Fruit fly (Drosophila melanogaster): ENCODE measurements around the gene CG2991.

Gene CG2991

DNA sequence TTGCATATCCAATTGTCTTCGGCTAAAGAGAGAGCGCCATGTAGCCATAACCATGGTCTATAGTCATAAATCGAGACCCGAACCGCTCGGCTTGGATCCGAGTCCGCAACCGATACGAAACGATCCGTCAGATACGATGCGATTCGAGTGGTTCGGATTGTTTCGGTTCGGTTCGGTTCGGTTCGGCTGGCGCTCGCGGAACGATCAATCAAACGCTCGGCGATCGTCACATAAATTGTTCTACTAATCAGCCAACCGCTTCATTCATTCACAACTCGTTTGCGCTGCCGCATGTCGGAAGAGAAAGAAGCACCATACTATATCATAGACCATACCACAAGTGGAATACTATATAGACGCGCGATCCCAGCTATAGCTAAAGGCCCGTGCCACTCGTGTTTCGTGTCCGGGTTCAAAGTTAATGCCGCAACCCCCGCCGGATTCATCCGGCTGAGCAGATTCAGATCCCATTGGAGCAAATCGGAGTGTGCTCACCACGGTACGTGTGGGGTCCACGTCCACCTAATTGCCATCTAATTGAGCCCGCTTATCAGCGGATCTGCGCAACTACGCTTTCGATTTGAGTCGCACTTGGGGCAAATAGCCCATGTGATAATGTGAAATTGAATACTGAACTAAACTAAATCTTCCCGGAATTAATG lies 48.8 kb upstream of the CG2991 start:
- TF ChIP-seq CG6175 (GFP tag; IDR thresholded peaks at IDR 0.05) = 0 out of 3 replicates have a peak, but pooled peaks have one; percentile 15
- TF ChIP-seq CG11695 (GFP tag; IDR thresholded peaks at IDR 0.05) = no peak
- no peak for TF ChIP-seq az2 (GFP tag; optimal IDR thresholded peaks at IDR 0.05)
- peak; percentile 73 for TF ChIP-seq cad (GFP tag; optimal IDR thresholded peaks at IDR 0.05)
- no peak for TF ChIP-seq sob (GFP tag; IDR thresholded peaks at IDR 0.05)
- TF ChIP-seq CG31224 (GFP tag; IDR thresholded peaks at IDR 0.05) = no peak
- TF ChIP-seq CG12071 (GFP tag; optimal IDR thresholded peaks at IDR 0.05) = no peak
- no peak for TF ChIP-seq CG3726 (GFP tag; IDR thresholded peaks at IDR 0.05)
- no peak for TF ChIP-seq Hr39 (optimal IDR thresholded peaks at IDR 0.05)
- TF ChIP-seq CG14014 (GFP tag; IDR thresholded peaks at IDR 0.05) = no peak
- no peak for TF ChIP-seq gro (GFP tag; optimal IDR thresholded peaks at IDR 0.05)
- no peak for TF ChIP-seq Elba2 (GFP tag; optimal IDR thresholded peaks at IDR 0.05)
- no peak for TF ChIP-seq Neu2 (GFP tag; optimal IDR thresholded peaks at IDR 0.05; ENCODE audit: borderline replicate concordance)
- no peak for TF ChIP-seq fd64A (GFP tag; optimal IDR thresholded peaks at IDR 0.05)
- TF ChIP-seq CG34422 (GFP tag; IDR thresholded peaks at IDR 0.05) = no peak
- TF ChIP-seq Ssrp (tag; optimal IDR thresholded peaks at IDR 0.05) = no peak
- TF ChIP-seq Pdp1 (GFP tag; optimal IDR thresholded peaks at IDR 0.05) = peak in 1 of 2 experiments; percentile 33
- 0 out of 3 replicates have a peak, but pooled peaks have one; percentile 25 for TF ChIP-seq CG6791 (GFP tag; IDR thresholded peaks at IDR 0.05; ENCODE audit: partially characterized antibody)
- TF ChIP-seq Mrtf (GFP tag; IDR thresholded peaks at IDR 0.05) = no peak
- no peak for TF ChIP-seq Gsc (GFP tag; IDR thresholded peaks at IDR 0.05)
- TF ChIP-seq Med (GFP tag) = peak; percentile 58
- no peak for TF ChIP-seq Doc2 (GFP tag; IDR thresholded peaks at IDR 0.05)
- no peak for TF ChIP-seq Adf1 (GFP tag; IDR thresholded peaks at IDR 0.05)
- no peak for TF ChIP-seq ci (GFP tag; IDR thresholded peaks at IDR 0.05)
- TF ChIP-seq CG7745 (tag; optimal IDR thresholded peaks at IDR 0.05) = no peak
- 0 out of 4 replicates have a peak, but pooled peaks have one; percentile 43 for TF ChIP-seq chinmo (GFP tag; IDR thresholded peaks at IDR 0.05; ENCODE audit: partially characterized antibody)
- TF ChIP-seq so (GFP tag; IDR thresholded peaks at IDR 0.05) = no peak
- TF ChIP-seq Oli (tag; optimal IDR thresholded peaks at IDR 0.05) = no peak
- no peak for TF ChIP-seq Dip3 (GFP tag; optimal IDR thresholded peaks at IDR 0.05)
- TF ChIP-seq dan (GFP tag; IDR thresholded peaks at IDR 0.05) = no peak
- no peak for TF ChIP-seq CG15479 (GFP tag; optimal IDR thresholded peaks at IDR 0.05)
- no peak for TF ChIP-seq zfh1 (GFP tag; IDR thresholded peaks at IDR 0.05)
- TF ChIP-seq CG14050 (GFP tag; IDR thresholded peaks at IDR 0.05) = peak; percentile 56; the same call in 2 of the 3 replicates
- TF ChIP-seq p53 (GFP tag; optimal IDR thresholded peaks at IDR 0.05) = no peak
- no peak for TF ChIP-seq CG30020 (tag; optimal IDR thresholded peaks at IDR 0.05)
- no peak for TF ChIP-seq Atf-2 (GFP tag; optimal IDR thresholded peaks at IDR 0.05)
- no peak for TF ChIP-seq stwl (tag; optimal IDR thresholded peaks at IDR 0.05)
- TF ChIP-seq CG10267 (tag; optimal IDR thresholded peaks at IDR 0.05) = no peak
- no peak for TF ChIP-seq chn (GFP tag; optimal IDR thresholded peaks at IDR 0.05)
- no peak for TF ChIP-seq Eip74EF (GFP tag; optimal IDR thresholded peaks at IDR 0.05)
- TF ChIP-seq ken (GFP tag; IDR thresholded peaks at IDR 0.05) = no peak
- TF ChIP-seq CG12659 (GFP tag; optimal IDR thresholded peaks at IDR 0.05) = no peak
- TF ChIP-seq oc (tag; optimal IDR thresholded peaks at IDR 0.05) = no peak
- no peak for TF ChIP-seq Trl (optimal IDR thresholded peaks at IDR 0.05)
- no peak for TF ChIP-seq Trl (GFP tag; optimal IDR thresholded peaks at IDR 0.05)
- TF ChIP-seq Chrac-16 (GFP tag; optimal IDR thresholded peaks at IDR 0.05) = no peak
- peak; percentile 95 for TF ChIP-seq CG5180 (GFP tag; optimal IDR thresholded peaks at IDR 0.05)
- no peak for TF ChIP-seq tgo (GFP tag; IDR thresholded peaks at IDR 0.05)
- no peak for TF ChIP-seq chm (GFP tag; IDR thresholded peaks at IDR 0.05)
- peak; percentile 17 for TF ChIP-seq caup (GFP tag; optimal IDR thresholded peaks at IDR 0.05; ENCODE audit: severe bottlenecking)
- TF ChIP-seq CG15514 (GFP tag; optimal IDR thresholded peaks at IDR 0.05) = no peak

Data from whole organism, embryonic.